Worm (Caenorhabditis elegans) whole organism, L4 larva: ENCODE measurements around the gene slcr-46.3.

Experiments
- F10B5.3 ChIP-seq: sonication (generic microtip); optimal IDR thresholded peaks from 2 replicates; lab custom pipeline; 2016; ENCODE audit warnings: mild to moderate bottlenecking, missing genetic modification characterization, missing compliant biosample characterization
- F44E2.7 ChIP-seq: fragments of 200-800 bp; sonication (Bioruptor generic); IDR thresholded peaks from 2 replicates; pipeline ENCODE4 v2.1.2; 2022; ENCODE audit warnings: missing genetic modification characterization, missing compliant biosample characterization
- R02D3.7 ChIP-seq: fragments of 150-350 bp; sonication (generic microtip); optimal IDR thresholded peaks from 3 replicates; lab custom pipeline; 2014; ENCODE audit warnings: missing biosample characterization, missing genetic modification characterization
- Y5F2A.4 ChIP-seq: fragments of 200-800 bp; sonication (Bioruptor generic); optimal IDR thresholded peaks from 2 replicates; lab custom pipeline; 2018; ENCODE audit warnings: mild to moderate bottlenecking, missing genetic modification characterization, missing compliant biosample characterization
- Y75B8A.6 ChIP-seq: fragments of 200-800 bp; sonication (Bioruptor generic); IDR thresholded peaks from 2 replicates; pipeline ENCODE4 v1.3.6; 2022; ENCODE audit warnings: missing genetic modification reagents, missing genetic modification characterization, missing compliant biosample characterization
- aha-1 ChIP-seq: fragments of 150-350 bp; peaks from one replicate; lab custom pipeline; 2014; ENCODE audit warnings: missing biosample characterization, missing genetic modification characterization
- aly-2 ChIP-seq: sonication (generic microtip); optimal IDR thresholded peaks from 2 replicates; lab custom pipeline; 2018; ENCODE audit warnings: missing biosample characterization, missing genetic modification characterization
- arid-1 ChIP-seq: fragments of 200-800 bp; sonication (Bioruptor generic); conservative IDR thresholded peaks from 2 replicates; pipeline ENCODE4 v1.3.6; 2022; ENCODE audit warnings: missing genetic modification reagents, missing genetic modification characterization, missing compliant biosample characterization
- ceh-20 ChIP-seq: fragments of 200-800 bp; sonication (Bioruptor generic); IDR thresholded peaks from 2 replicates; pipeline ENCODE4 v1.3.6; 2022; ENCODE audit warnings: missing genetic modification reagents, missing genetic modification characterization, missing compliant biosample characterization
- ceh-44 ChIP-seq: fragments of 200-800 bp; sonication (Bioruptor generic); IDR thresholded peaks from 2 replicates; pipeline ENCODE4 v1.3.6; 2022; ENCODE audit warnings: missing genetic modification reagents, missing genetic modification characterization, missing compliant biosample characterization
- ceh-82 ChIP-seq: sonication (generic microtip); optimal IDR thresholded peaks from 2 replicates; lab custom pipeline; 2017; ENCODE audit warnings: missing biosample characterization, missing genetic modification characterization
- ces-1 ChIP-seq: fragments of 150-350 bp; sonication (generic microtip); optimal IDR thresholded peaks from 4 replicates; lab custom pipeline; 2014; ENCODE audit warnings: missing biosample characterization, missing genetic modification reagents, missing genetic modification characterization
- ctbp-1 ChIP-seq: fragments of 200-800 bp; sonication (Bioruptor generic); IDR thresholded peaks from 2 replicates; pipeline ENCODE4 v1.3.6; 2022; ENCODE audit warnings: missing genetic modification reagents, missing genetic modification characterization, missing compliant biosample characterization
- dmd-6 ChIP-seq: fragments of 200-800 bp; sonication (Bioruptor generic); IDR thresholded peaks from 2 replicates; pipeline ENCODE4 v1.3.6; 2022; ENCODE audit warnings: missing genetic modification reagents, missing genetic modification characterization, missing compliant biosample characterization
- dmd-8 ChIP-seq: fragments of 200-800 bp; sonication (Bioruptor generic); IDR thresholded peaks from 2 replicates; pipeline ENCODE4 v1.3.6; 2022; ENCODE audit warnings: missing genetic modification characterization, missing compliant biosample characterization
- duxl-1 ChIP-seq: sonication (generic microtip); optimal IDR thresholded peaks from 2 replicates; lab custom pipeline; 2016; ENCODE audit warnings: mild to moderate bottlenecking, missing genetic modification characterization, moderate library complexity, missing compliant biosample characterization; ENCODE audit not compliant: poor library complexity
- dve-1 ChIP-seq: sonication (generic microtip); optimal IDR thresholded peaks from 2 replicates; lab custom pipeline; 2017; ENCODE audit warnings: antibody characterized with exemption, mild to moderate bottlenecking, missing genetic modification characterization, missing compliant biosample characterization; ENCODE audit not compliant: insufficient read depth
- fkh-10 ChIP-seq: fragments of 150-350 bp; optimal IDR thresholded peaks from 2 replicates; lab custom pipeline; 2014; ENCODE audit warnings: missing biosample characterization, missing genetic modification reagents, missing genetic modification characterization
- fos-1 ChIP-seq: fragments of 150-350 bp; optimal IDR thresholded peaks from 2 replicates; lab custom pipeline; 2014; ENCODE audit warnings: missing biosample characterization, missing genetic modification characterization
- hif-1 ChIP-seq, 2 experiments: sonication (generic microtip); optimal IDR thresholded peaks; 2 replicates each; lab custom pipeline; 2016 to 2017; ENCODE audit warnings: missing compliant biosample characterization in 2 of 2, missing genetic modification characterization in 2 of 2, missing genetic modification reagents in 2 of 2, missing genotype in 2 of 2, mild to moderate bottlenecking in 1 of 2
- hmg-1.1 ChIP-seq: fragments of 200-800 bp; sonication (Bioruptor generic); IDR thresholded peaks from 2 replicates; pipeline ENCODE4 v1.3.6; 2022; ENCODE audit warnings: missing genetic modification reagents, missing genetic modification characterization, missing compliant biosample characterization
- jun-1 ChIP-seq: fragments of 150-350 bp; optimal IDR thresholded peaks from 2 replicates; lab custom pipeline; 2014; ENCODE audit warnings: missing biosample characterization, missing genetic modification reagents, missing genetic modification characterization
- lim-7 ChIP-seq: fragments of 200-800 bp; sonication (Bioruptor generic); IDR thresholded peaks from 2 replicates; pipeline ENCODE4 v1.3.6; 2022; ENCODE audit warnings: missing genetic modification characterization, missing compliant biosample characterization
- lin-1 ChIP-seq: fragments of 200-800 bp; sonication (Bioruptor generic); IDR thresholded peaks from 2 replicates; pipeline ENCODE4 v1.3.6; 2022; ENCODE audit warnings: missing genetic modification reagents, missing genetic modification characterization, missing compliant biosample characterization
- lin-13 ChIP-seq: fragments of 150-350 bp; optimal IDR thresholded peaks from 2 replicates; lab custom pipeline; 2014; ENCODE audit warnings: missing biosample characterization, missing genetic modification reagents, missing genetic modification characterization
- lin-29 ChIP-seq: fragments of 200-800 bp; sonication (Bioruptor generic); IDR thresholded peaks from 2 replicates; pipeline ENCODE4 v1.3.6; 2022; ENCODE audit warnings: missing genetic modification reagents, missing genetic modification characterization, missing compliant biosample characterization
- lin-39 ChIP-seq: fragments of 150-350 bp; optimal IDR thresholded peaks from 2 replicates; lab custom pipeline; 2014; ENCODE audit warnings: missing biosample characterization, missing genetic modification reagents, missing genetic modification characterization
- madf-5 ChIP-seq, 2 experiments: fragments of 200-800 bp; sonication (Bioruptor generic); IDR thresholded peaks; 2 replicates each; pipeline ENCODE4 v1.3.6; 2022; ENCODE audit warnings: missing compliant biosample characterization in 2 of 2, missing genetic modification characterization in 2 of 2
- madf-9 ChIP-seq: fragments of 200-800 bp; sonication (Bioruptor generic); conservative IDR thresholded peaks from 2 replicates; pipeline ENCODE4 v1.3.6; 2022; ENCODE audit warnings: missing genetic modification reagents, missing genetic modification characterization, missing compliant biosample characterization
- mdl-1 ChIP-seq, 2 experiments: fragments of 150-350 bp in 1 of 2; sonication (generic microtip) in 1 of 2; optimal IDR thresholded peaks; 2 replicates each; lab custom pipeline; 2014 to 2017; ENCODE audit warnings: missing biosample characterization in 2 of 2, missing genetic modification characterization in 2 of 2
- mdt-29 ChIP-seq: fragments of 200-800 bp; sonication (Bioruptor generic); IDR thresholded peaks from 2 replicates; pipeline ENCODE4 v1.3.6; 2022; ENCODE audit warnings: missing genetic modification reagents, missing genetic modification characterization, missing compliant biosample characterization
- mes-2 ChIP-seq: sonication (generic microtip); optimal IDR thresholded peaks from 2 replicates; lab custom pipeline; 2016; ENCODE audit warnings: missing genotype, mild to moderate bottlenecking, missing genetic modification characterization, missing compliant biosample characterization; ENCODE audit not compliant: poor library complexity, severe bottlenecking
- nhr-10 ChIP-seq: fragments of 150-350 bp; optimal IDR thresholded peaks from 2 replicates; lab custom pipeline; 2014; ENCODE audit warnings: missing biosample characterization, missing genetic modification characterization
- nhr-102 ChIP-seq: sonication (generic microtip); optimal IDR thresholded peaks from 2 replicates; lab custom pipeline; 2016; ENCODE audit warnings: mild to moderate bottlenecking, missing genetic modification characterization, moderate library complexity, missing compliant biosample characterization
- nhr-237 ChIP-seq: sonication (generic microtip); optimal IDR thresholded peaks from 2 replicates; lab custom pipeline; 2017; ENCODE audit warnings: missing biosample characterization, missing genetic modification characterization
- nhr-48 ChIP-seq: sonication (generic microtip); optimal IDR thresholded peaks from 2 replicates; lab custom pipeline; 2016; ENCODE audit warnings: mild to moderate bottlenecking, missing genetic modification characterization, missing compliant biosample characterization
- sdz-12 ChIP-seq: fragments of 200-800 bp; sonication (Bioruptor generic); optimal IDR thresholded peaks from 2 replicates; lab custom pipeline; 2018; ENCODE audit warnings: mild to moderate bottlenecking, missing genetic modification characterization, missing compliant biosample characterization
- snpc-4 ChIP-seq: fragments of 150-350 bp; optimal IDR thresholded peaks from 2 replicates; lab custom pipeline; 2014; ENCODE audit warnings: missing biosample characterization, missing genetic modification characterization
- unc-39 ChIP-seq: sonication (generic microtip); optimal IDR thresholded peaks from 2 replicates; lab custom pipeline; 2017; ENCODE audit warnings: missing biosample characterization, missing genetic modification characterization
- zip-11 ChIP-seq: fragments of 200-800 bp; sonication (Bioruptor generic); IDR thresholded peaks from 2 replicates; pipeline ENCODE4 v1.3.6; 2022; ENCODE audit warnings: missing genetic modification characterization, missing compliant biosample characterization

slcr-46.3 gene

ce11 chrV:9753554-9753953 lies 29.6 kb upstream of the slcr-46.3 start:
- 0 out of 2 replicates have a peak, but pooled peaks have one; percentile 53 for TF ChIP-seq dmd-8
- TF ChIP-seq F10B5.3 (tag; lab: Kevin White, UChicago) = no peak

- TF ChIP-seq R02D3.7 (no peak), dmd-6 (no peak), dve-1 (tag; lab: Kevin White, UChicago) (no peak), aly-2 (no peak), ceh-20 (GFP tag; lab: Robert Waterston, UW) (no peak), arid-1 (no peak), Y5F2A.4 (GFP tag; lab: Kevin White, UChicago) (no peak), unc-39 (tag; lab: Kevin White, UChicago) (no peak), lin-29 (GFP tag; lab: Robert Waterston, UW) (no peak), mdt-29 (GFP tag; lab: Robert Waterston, UW) (no peak), ces-1 (GFP tag; lab: Kevin White, UChicago) (no peak), madf-9 (GFP tag; lab: Robert Waterston, UW) (no peak), lin-1 (GFP tag; lab: Robert Waterston, UW) (no peak), F44E2.7 (GFP tag; lab: Robert Waterston, UW) (no peak), lin-13 (GFP tag; lab: Kevin White, UChicago) (no peak), zip-11 (GFP tag; lab: Robert Waterston, UW) (no peak), sdz-12 (no peak), ceh-82 (tag; lab: Kevin White, UChicago) (no peak), hmg-1.1 (GFP tag; lab: Robert Waterston, UW) (no peak), fkh-10 (GFP tag; lab: Kevin White, UChicago) (no peak)
- TF ChIP-seq, all 104 proteins: peak for 0
These were observed 29.0 kb upstream of the slcr-46.3 start, which contains the start of gene F58E6.6 for ce11 chrV:9752918-9753317. Gene F58E6.6, minus strand, starts transcription at chrV:9753018.

ce11 chrV:9750308-9750707 lies 26.4 kb upstream of the slcr-46.3 start, which contains the start of gene F58E6.4:
Gene F58E6.4, minus strand, starts transcription at chrV:9750408.
- TF ChIP-seq dmd-6 (no peak), mdl-1 (tag; optimal IDR thresholded peaks at IDR 0.05; lab: Kevin White, UChicago) (no peak), Y75B8A.6 (GFP tag; lab: Robert Waterston, UW) (no peak), hif-1 (tag; optimal IDR thresholded peaks at IDR 0.05; lab: Kevin White, UChicago) (no peak), ctbp-1 (GFP tag; lab: Robert Waterston, UW) (no peak), nhr-10 (tag; lab: Kevin White, UChicago) (no peak), lim-7 (GFP tag; lab: Robert Waterston, UW) (no peak), lin-39 (no peak), duxl-1 (tag; lab: Kevin White, UChicago) (no peak), jun-1 (no peak), mes-2 (tag; lab: Kevin White, UChicago) (no peak), fos-1 (tag; lab: Kevin White, UChicago) (no peak), R02D3.7 (no peak), nhr-48 (no peak), madf-5 (GFP tag; IDR thresholded peaks at IDR 0.05; lab: Robert Waterston, UW) (no peak), aha-1 (tag; lab: Kevin White, UChicago) (no peak), nhr-237 (no peak), nhr-102 (tag; lab: Kevin White, UChicago) (no peak), ceh-44 (GFP tag; lab: Robert Waterston, UW) (no peak), snpc-4 (tag; lab: Kevin White, UChicago) (no peak)
